Fruit fly (Drosophila melanogaster) whole organism, adult: ENCODE data around the gene rod.

Experiments used
- CG11617 ChIP-seq: fragments of 200-800 bp; sonication (Bioruptor generic); optimal IDR thresholded peaks from 2 replicates; lab custom pipeline; 2017; ENCODE audit warnings: mild to moderate bottlenecking, missing biosample characterization, missing genetic modification reagents, missing genetic modification characterization
- CG14711 ChIP-seq: fragments of 200-800 bp; sonication (Bioruptor generic); optimal IDR thresholded peaks from 2 replicates; lab custom pipeline; 2018; ENCODE audit warnings: missing biosample characterization, mild to moderate bottlenecking, missing genetic modification characterization, moderate library complexity
- CG33017 ChIP-seq: fragments of 200-800 bp; sonication (Bioruptor generic); optimal IDR thresholded peaks from 2 replicates; lab custom pipeline; 2018; ENCODE audit warnings: missing biosample characterization, mild to moderate bottlenecking, missing genetic modification characterization, moderate library complexity
- Clk ChIP-seq: fragments of 200-800 bp; sonication (Bioruptor generic); optimal IDR thresholded peaks from 2 replicates; lab custom pipeline; 2017; ENCODE audit warnings: missing biosample characterization, missing genetic modification characterization
- bab1 ChIP-seq: fragments of 200-800 bp; sonication (Bioruptor generic); optimal IDR thresholded peaks from 3 replicates; lab custom pipeline; 2019; ENCODE audit warnings: missing biosample characterization, mild to moderate bottlenecking, missing genetic modification characterization, moderate library complexity
- pad ChIP-seq: fragments of 200-800 bp; sonication (Bioruptor generic); optimal IDR thresholded peaks from 3 replicates; lab custom pipeline; 2017; ENCODE audit warnings: missing biosample characterization, missing genetic modification characterization, mild to moderate bottlenecking, moderate library complexity, missing genetic modification reagents

DNA sequence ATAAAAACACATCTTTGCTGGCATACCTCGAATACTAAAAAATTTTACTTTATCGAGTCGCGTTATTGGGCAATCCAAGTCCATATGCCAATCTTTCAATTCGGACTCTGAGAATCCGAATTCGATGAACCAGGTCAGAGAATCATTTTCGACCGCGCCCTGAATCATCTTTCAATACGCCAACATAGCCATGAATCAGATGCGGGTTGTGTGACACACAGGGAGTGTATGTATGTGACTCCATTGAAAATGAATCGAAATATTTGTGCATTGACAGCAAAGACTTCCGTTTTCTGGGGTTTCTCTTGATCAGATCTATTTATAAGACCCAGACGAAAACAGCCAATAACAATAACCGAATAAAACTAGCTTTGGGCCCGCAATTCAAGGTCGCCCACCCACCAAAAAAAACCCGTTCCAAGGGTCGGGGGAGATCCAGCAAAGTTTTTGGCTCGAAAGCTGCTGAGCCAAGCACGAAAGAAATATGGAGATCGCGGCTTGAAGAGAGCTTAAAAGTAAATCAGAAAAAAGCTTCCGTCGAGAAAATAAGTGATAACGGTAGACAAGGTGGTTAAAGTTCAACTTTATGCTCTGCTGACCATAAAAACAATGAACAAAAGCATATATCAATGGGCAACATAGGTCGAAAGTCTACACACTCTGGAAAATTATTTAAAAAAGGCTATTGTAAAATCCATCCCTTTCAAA lies 23.8 kb downstream of the rod start:
- TF ChIP-seq CG14711 (tag; lab: Kevin White, UChicago) (no peak), bab1 (GFP tag; lab: Kevin White, UChicago) (no peak), pad (GFP tag; lab: Kevin White, UChicago) (no peak), CG11617 (GFP tag; lab: Kevin White, UChicago) (no peak), CG33017 (tag; lab: Kevin White, UChicago) (no peak), Clk (no peak)
